Fruit fly (Drosophila melanogaster): ENCODE data around the gene Cyp4ae1.
A peak's percentile ranks its signal among the peaks of the same experiment; 100 is the strongest.

Cyp4ae1 gene

dm6 chrX:2142275-2142934 lies 36.4 kb upstream of the Cyp4ae1 start (continued):
- TF ChIP-seq Ada2b (GFP tag; IDR thresholded peaks at IDR 0.05) (peak; percentile 1; the same call in 1 of the 2 replicates), Hey (tag; optimal IDR thresholded peaks at IDR 0.05) (peak; percentile 56), amos (GFP tag; IDR thresholded peaks at IDR 0.05; ENCODE audit: partially characterized antibody) (no peak), CG4707 (GFP tag; optimal IDR thresholded peaks at IDR 0.05) (no peak), pho (GFP tag; optimal IDR thresholded peaks at IDR 0.05) (no peak), run (tag; optimal IDR thresholded peaks at IDR 0.05) (no peak), CG10979 (tag; optimal IDR thresholded peaks at IDR 0.05) (no peak), Sox102F (GFP tag; optimal IDR thresholded peaks at IDR 0.05) (no peak), scrt (GFP tag; optimal IDR thresholded peaks at IDR 0.05) (no peak), CG15073 (GFP tag; optimal IDR thresholded peaks at IDR 0.05) (no peak), gcm2 (GFP tag; optimal IDR thresholded peaks at IDR 0.05) (no peak), CG9437 (GFP tag; optimal IDR thresholded peaks at IDR 0.05) (no peak), CG15479 (GFP tag; optimal IDR thresholded peaks at IDR 0.05) (peak; percentile 96), CG7372 (GFP tag; IDR thresholded peaks at IDR 0.05) (no peak), zen (tag; optimal IDR thresholded peaks at IDR 0.05) (peak; percentile 39), hth (optimal IDR thresholded peaks at IDR 0.05) (no peak), CG9727 (GFP tag; optimal IDR thresholded peaks at IDR 0.05) (no peak), CG5180 (GFP tag; optimal IDR thresholded peaks at IDR 0.05) (no peak), HLH54F (GFP tag; optimal IDR thresholded peaks at IDR 0.05) (no peak), dan (GFP tag; IDR thresholded peaks at IDR 0.05) (no peak), CG6683 (GFP tag; optimal IDR thresholded peaks at IDR 0.05) (no peak), eve (GFP tag; optimal IDR thresholded peaks at IDR 0.05) (no peak), CG32532 (GFP tag; IDR thresholded peaks at IDR 0.05) (no peak), CG10431 (GFP tag; optimal IDR thresholded peaks at IDR 0.05) (no peak), CG3726 (GFP tag; IDR thresholded peaks at IDR 0.05) (no peak), Eip74EF (GFP tag; optimal IDR thresholded peaks at IDR 0.05) (no peak), Dad (GFP tag; optimal IDR thresholded peaks at IDR 0.05) (no peak), sd (tag; optimal IDR thresholded peaks at IDR 0.05) (peak; percentile 11), ewg (GFP tag; optimal IDR thresholded peaks at IDR 0.05) (no peak), tup (GFP tag; optimal IDR thresholded peaks at IDR 0.05) (no peak), H2.0 (GFP tag; IDR thresholded peaks at IDR 0.05) (no peak)

dm6 chrX:2142935-2143312 lies 35.9 kb upstream of the Cyp4ae1 start:
- peak; percentile 94 for TF ChIP-seq Nf-YC (tag; optimal IDR thresholded peaks at IDR 0.05)
- TF ChIP-seq CG9727 (GFP tag; optimal IDR thresholded peaks at IDR 0.05): no peak
- TF ChIP-seq bsh (GFP tag; optimal IDR thresholded peaks at IDR 0.05): no peak
- TF ChIP-seq Nf-YB (GFP tag; optimal IDR thresholded peaks at IDR 0.05): peak; percentile 94
- TF ChIP-seq seq (GFP tag; IDR thresholded peaks at IDR 0.05): peak; percentile 47; the same call in 1 of the 2 replicates
- no peak for TF ChIP-seq tap (tag; optimal IDR thresholded peaks at IDR 0.05)
- TF ChIP-seq MBD-R2 (GFP tag; IDR thresholded peaks at IDR 0.05): no peak

dm6 chrX:2145114-2145513 lies 33.7 kb upstream of the Cyp4ae1 start, which contains the start of gene Pgd:
Pgd (plus strand) TSS chrX:2145136.
- peak; percentile 55 for TF ChIP-seq sna (GFP tag; IDR thresholded peaks at IDR 0.05; ENCODE audit: partially characterized antibody)
- peak; percentile 39 for TF ChIP-seq CG34376 (GFP tag; optimal IDR thresholded peaks at IDR 0.05)
- TF ChIP-seq bcd (GFP tag; optimal IDR thresholded peaks at IDR 0.05): no peak
- no peak for TF ChIP-seq CG33213 (GFP tag; optimal IDR thresholded peaks at IDR 0.05)
- 0 out of 3 replicates have a peak, but pooled peaks have one; percentile 32 for TF ChIP-seq CG7963 (GFP tag; IDR thresholded peaks at IDR 0.05; ENCODE audit: partially characterized antibody)
- peak; percentile 23 for TF ChIP-seq Hmr (GFP tag; optimal IDR thresholded peaks at IDR 0.05)
- peak; percentile 39; the same call in 1 of the 3 replicates for TF ChIP-seq knrl (GFP tag; IDR thresholded peaks at IDR 0.05; ENCODE audit: partially characterized antibody)
- TF ChIP-seq CG6175 (GFP tag; IDR thresholded peaks at IDR 0.05): no peak
- peak; percentile 45 for TF ChIP-seq Ets65A (GFP tag)
- TF ChIP-seq ci (GFP tag; IDR thresholded peaks at IDR 0.05): 0 out of 3 replicates have a peak, but pooled peaks have one; percentile 5
- no peak for TF ChIP-seq CG31441 (GFP tag; IDR thresholded peaks at IDR 0.05)
- peak; percentile 79 for TF ChIP-seq CG13287 (GFP tag; IDR thresholded peaks at IDR 0.05; ENCODE audit: partially characterized antibody)
